Worm (Caenorhabditis elegans): ENCODE results near the gene skr-3.

Gene skr-3

DNA sequence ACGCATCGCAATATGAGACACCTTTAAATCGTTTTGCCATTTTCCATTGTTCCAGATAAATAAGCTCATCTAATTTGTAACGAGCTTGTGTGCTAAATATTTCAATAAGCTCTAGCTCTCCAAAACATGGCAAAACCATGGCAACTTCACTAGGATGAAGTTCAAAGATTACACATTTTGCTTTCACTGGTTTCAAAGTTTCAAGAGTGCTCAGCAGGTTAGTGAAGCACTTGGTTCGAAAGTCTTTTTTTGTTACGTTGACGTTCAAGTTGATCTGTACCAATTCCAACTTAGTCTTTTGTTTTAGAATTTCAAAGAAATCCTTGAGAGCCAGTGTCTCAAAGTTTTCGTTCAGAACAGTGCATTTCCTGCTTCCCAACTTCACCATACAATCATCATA is 21.5 kb downstream of the skr-3 start, which contains the start of gene fbxa-18:
Gene fbxa-18 (plus strand): TSS at position 301 of the 400 bp plus-strand sequence.
- TF ChIP-seq nhr-76 (tag; optimal IDR thresholded peaks at IDR 0.05) (no peak), nfya-1 (tag; optimal IDR thresholded peaks at IDR 0.05; ENCODE audit: insufficient read depth) (no peak), ama-1 (optimal IDR thresholded peaks at IDR 0.05) (no peak), ceh-9 (tag; optimal IDR thresholded peaks at IDR 0.05) (no peak)

- peak; percentile 80 for TF ChIP-seq elt-2 (tag; optimal IDR thresholded peaks at IDR 0.05)
- no peak for TF ChIP-seq elt-3 (tag; optimal IDR thresholded peaks at IDR 0.05)
- no peak for TF ChIP-seq daf-12 (tag; optimal IDR thresholded peaks at IDR 0.05)
- TF ChIP-seq pqm-1 (tag; optimal IDR thresholded peaks at IDR 0.05), result peak; percentile 58
- TF ChIP-seq ztf-4 (tag; optimal IDR thresholded peaks at IDR 0.05), result no peak
- peak; percentile 15 for TF ChIP-seq skn-1 (tag; optimal IDR thresholded peaks at IDR 0.05)
These were observed 22.2 kb downstream of the skr-3 start, which contains the start of gene fbxa-88 for ce11 chrV:16143066-16143581. Gene fbxa-88 (minus strand): TSS chrV:16143116.

DNA sequence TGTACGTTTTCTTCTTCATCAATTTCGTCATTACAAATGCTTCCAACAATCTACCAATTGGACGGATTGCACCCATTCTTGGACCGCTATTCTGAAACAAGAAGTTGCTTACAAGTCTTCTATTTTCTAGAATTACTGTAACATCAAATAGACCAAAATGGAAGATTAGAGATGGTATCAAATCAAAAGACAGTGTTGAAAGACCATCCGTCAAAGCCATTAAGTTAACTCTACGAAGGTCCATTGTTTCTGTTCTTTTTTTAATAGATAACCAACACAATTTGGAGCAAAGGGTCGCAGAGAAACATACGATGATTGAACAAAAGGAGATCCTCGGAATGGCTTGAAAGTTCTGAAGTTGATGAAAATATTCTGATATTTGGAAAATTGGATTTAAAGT is 24.1 kb downstream of the skr-3 start:
- no peak for TF ChIP-seq elt-2 (tag; optimal IDR thresholded peaks at IDR 0.05)
- TF ChIP-seq fos-1 (tag; optimal IDR thresholded peaks at IDR 0.05), result no peak
- no peak for TF ChIP-seq jun-1 (tag; optimal IDR thresholded peaks at IDR 0.05)
- no peak for TF ChIP-seq eor-1 (tag; optimal IDR thresholded peaks at IDR 0.05)
- TF ChIP-seq elt-1 (tag; optimal IDR thresholded peaks at IDR 0.05), result no peak
- TF ChIP-seq mdl-1 (tag; optimal IDR thresholded peaks at IDR 0.05), result no peak
- TF ChIP-seq nhr-25 (tag; optimal IDR thresholded peaks at IDR 0.05), result no peak
- no peak for TF ChIP-seq sea-2 (GFP tag; optimal IDR thresholded peaks at IDR 0.05)
- TF ChIP-seq egl-27 (tag; optimal IDR thresholded peaks at IDR 0.05), result no peak
- TF ChIP-seq ceh-16 (tag; optimal IDR thresholded peaks at IDR 0.05), result no peak
- no peak for TF ChIP-seq daf-12 (tag; optimal IDR thresholded peaks at IDR 0.05)
- TF ChIP-seq lin-15B (tag; optimal IDR thresholded peaks at IDR 0.05), result no peak
- TF ChIP-seq unc-62 (GFP tag; optimal IDR thresholded peaks at IDR 0.05), result no peak
- TF ChIP-seq nhr-28 (tag; optimal IDR thresholded peaks at IDR 0.05), result no peak

DNA sequence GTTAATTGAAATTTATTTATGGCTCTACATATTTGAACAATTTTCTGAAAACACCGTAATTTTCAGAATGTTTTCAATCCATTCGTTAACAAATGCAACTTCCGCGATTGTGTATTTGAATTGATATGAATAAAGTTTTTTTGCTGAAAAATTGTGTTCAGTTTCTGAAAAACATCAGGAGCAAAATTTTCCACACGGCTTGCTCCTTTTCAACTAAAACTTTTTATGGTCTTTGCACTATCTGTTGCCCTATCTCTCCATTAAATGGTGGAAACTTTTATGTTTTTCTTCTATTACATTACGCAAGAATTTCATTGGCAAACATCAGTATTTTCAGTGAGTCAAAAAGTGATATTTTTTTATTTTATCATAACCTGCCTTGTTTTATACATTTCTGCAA is 27.9 kb downstream of the skr-3 start, which contains the start of gene F10A3.4:
Gene F10A3.4 (plus strand): TSS at position 301 of the 400 bp plus-strand sequence.
- TF ChIP-seq elt-2 (tag; optimal IDR thresholded peaks at IDR 0.05) (peak; percentile 15), nhr-43 (tag; optimal IDR thresholded peaks at IDR 0.05; ENCODE audit: poor library complexity, severe bottlenecking) (no peak)

DNA sequence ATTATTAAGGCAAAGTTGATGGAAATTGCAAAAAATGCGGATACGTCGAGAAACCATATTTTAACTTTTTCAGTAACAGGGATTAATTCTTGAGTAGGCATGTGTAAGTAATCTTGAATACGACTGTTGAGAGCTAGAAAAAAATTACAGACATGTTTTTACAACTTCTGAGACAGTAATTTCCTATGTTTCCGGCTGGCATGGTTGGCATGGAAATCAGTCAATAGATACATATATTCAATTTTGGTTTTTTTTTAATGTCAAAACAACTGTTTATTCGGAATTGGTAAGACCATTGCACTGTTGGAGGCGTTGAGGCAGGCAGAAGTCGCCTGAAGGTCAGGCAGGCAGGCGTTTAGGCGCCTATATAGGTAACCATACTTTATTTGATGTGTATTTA is 32.5 kb downstream of the skr-3 start, which contains the start of gene str-254:
Gene str-254 (minus strand): TSS at position 101 of the 400 bp plus-strand sequence.
- no peak for TF ChIP-seq ama-1 (optimal IDR thresholded peaks at IDR 0.05)
- no peak for TF ChIP-seq ZK546.5 (tag; optimal IDR thresholded peaks at IDR 0.05)
- TF ChIP-seq lin-39 (tag; optimal IDR thresholded peaks at IDR 0.05), result no peak
- TF ChIP-seq unc-62 (GFP tag; optimal IDR thresholded peaks at IDR 0.05), result no peak
- no peak for TF ChIP-seq ceh-82 (tag; optimal IDR thresholded peaks at IDR 0.05)

DNA sequence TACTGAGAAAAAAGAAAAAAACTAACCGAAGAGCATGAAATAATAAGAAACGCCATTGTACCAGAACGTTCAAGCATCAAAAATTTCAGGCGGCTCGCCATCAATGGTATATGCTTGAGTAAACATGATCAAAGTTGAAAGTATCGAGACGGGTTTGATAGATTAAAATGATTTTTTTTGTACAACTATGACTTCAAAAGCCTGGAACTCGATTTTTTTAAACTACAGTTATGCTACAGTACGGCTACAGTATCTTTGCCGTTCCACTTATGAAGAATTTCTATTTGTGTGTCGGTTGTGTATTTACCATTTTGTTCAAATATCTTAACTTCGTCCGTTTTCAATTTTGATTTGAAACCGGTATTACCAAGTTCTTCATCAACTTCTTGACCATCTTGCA is 34.2 kb downstream of the skr-3 start, which contains the start of gene str-97:
Gene str-97 (minus strand): TSS at position 101 of the 400 bp plus-strand sequence.
- TF ChIP-seq lin-39 (tag; optimal IDR thresholded peaks at IDR 0.05), result no peak
- no peak for TF ChIP-seq nhr-76 (tag; optimal IDR thresholded peaks at IDR 0.05)
- no peak for TF ChIP-seq elt-2 (tag; optimal IDR thresholded peaks at IDR 0.05)

DNA sequence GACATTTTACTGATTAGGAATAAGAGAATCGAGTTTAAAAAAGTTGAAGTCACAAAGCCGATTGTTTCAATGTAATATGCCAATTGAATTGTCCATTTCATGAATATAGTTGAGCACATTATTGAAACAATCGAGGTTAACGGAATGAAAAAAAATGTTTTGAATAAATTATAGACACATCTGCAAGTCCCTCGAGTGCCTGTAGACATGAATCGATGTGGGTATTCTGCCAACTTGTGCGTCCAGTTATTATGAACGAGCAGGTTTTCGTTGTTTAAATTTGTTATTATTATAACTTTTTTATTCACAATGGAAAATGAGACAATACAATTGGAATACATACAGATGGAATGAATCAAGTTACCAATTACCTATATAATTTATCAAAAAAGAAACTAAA is 37.5 kb downstream of the skr-3 start, which contains the start of gene str-99:
Gene str-99 (minus strand): TSS at position 101 of the 400 bp plus-strand sequence.
- no peak for TF ChIP-seq lsy-12 (tag; optimal IDR thresholded peaks at IDR 0.05)
- TF ChIP-seq eor-1 (tag; optimal IDR thresholded peaks at IDR 0.05), result no peak
- no peak for TF ChIP-seq fkh-2 (tag; optimal IDR thresholded peaks at IDR 0.05)
- no peak for TF ChIP-seq mml-1 (tag; optimal IDR thresholded peaks at IDR 0.05)
- TF ChIP-seq elt-2 (tag; optimal IDR thresholded peaks at IDR 0.05), result no peak
- no peak for TF ChIP-seq nhr-77 (tag; optimal IDR thresholded peaks at IDR 0.05)
- no peak for TF ChIP-seq nhr-11 (tag; optimal IDR thresholded peaks at IDR 0.05)
- no peak for TF ChIP-seq egl-27 (tag; optimal IDR thresholded peaks at IDR 0.05)
- no peak for TF ChIP-seq egl-5 (tag; optimal IDR thresholded peaks at IDR 0.05)
- TF ChIP-seq fkh-10 (GFP tag; optimal IDR thresholded peaks at IDR 0.05), result no peak

Data from whole organism, L3 larva.